Worm (Caenorhabditis elegans): ENCODE data around the gene H12C20.7.
A peak's percentile ranks its signal among the peaks of the same experiment; 100 is the strongest.

The H12C20.7 gene

DNA sequence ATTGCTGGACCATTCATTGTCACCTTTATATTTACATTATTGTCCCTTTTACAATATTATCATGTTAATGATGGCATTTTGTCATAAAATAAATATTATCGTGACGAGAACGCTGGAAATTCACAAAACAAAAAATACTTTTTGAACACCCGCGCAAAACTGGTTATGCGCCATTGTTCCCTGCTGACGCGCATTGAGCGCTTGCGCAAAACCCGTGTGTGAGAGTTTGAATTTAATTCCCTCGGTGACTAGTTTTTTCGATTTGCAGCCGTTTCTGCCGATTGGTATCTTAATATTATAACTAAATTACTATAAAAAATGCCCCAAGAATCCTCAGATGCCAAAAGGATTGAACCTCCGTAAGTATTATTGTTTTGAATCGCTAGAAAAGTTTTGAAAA is 51.3 kb downstream of the H12C20.7 start, which contains the start of gene pafo-1:
Gene pafo-1 (plus strand): TSS at position 256 of the 400 bp plus-strand sequence.
- TF ChIP-seq dsc-1 (tag; optimal IDR thresholded peaks at IDR 0.05), result peak; percentile 94
- peak; percentile 62 for TF ChIP-seq pax-3 (tag; optimal IDR thresholded peaks at IDR 0.05)
- TF ChIP-seq unc-98 (GFP tag; IDR thresholded peaks at IDR 0.05), result no peak
- peak; percentile 68 for TF ChIP-seq lir-3 (tag; optimal IDR thresholded peaks at IDR 0.05; ENCODE audit: poor library complexity)
- peak; percentile 90 for TF ChIP-seq swsn-7 (tag; optimal IDR thresholded peaks at IDR 0.05)
- no peak for TF ChIP-seq nhr-84 (tag; optimal IDR thresholded peaks at IDR 0.05)
- peak; percentile 87 for TF ChIP-seq lin-13 (GFP tag; optimal IDR thresholded peaks at IDR 0.05)
- TF ChIP-seq lin-39 (tag; optimal IDR thresholded peaks at IDR 0.05), result peak; percentile 91
- peak; percentile 60 for TF ChIP-seq nhr-77 (tag; optimal IDR thresholded peaks at IDR 0.05)
- TF ChIP-seq nhr-90 (tag; optimal IDR thresholded peaks at IDR 0.05; ENCODE audit: poor library complexity), result peak; percentile 93
- TF ChIP-seq blmp-1 (tag; optimal IDR thresholded peaks at IDR 0.05), result peak; percentile 84
- TF ChIP-seq nhr-19 (GFP tag; conservative IDR thresholded peaks at IDR 0.05), result peak; percentile 92
- peak; percentile 95 for TF ChIP-seq rnt-1 (tag; optimal IDR thresholded peaks at IDR 0.05)
- no peak for TF ChIP-seq sptf-1 (tag; optimal IDR thresholded peaks at IDR 0.05)
- peak; percentile 28 for TF ChIP-seq fkh-4 (tag; optimal IDR thresholded peaks at IDR 0.05; ENCODE audit: borderline replicate concordance)
- peak; percentile 85 for TF ChIP-seq irx-1 (tag; optimal IDR thresholded peaks at IDR 0.05)
- peak; percentile 91 to 92 for TF ChIP-seq lsy-2 (tag; optimal IDR thresholded peaks at IDR 0.05)
- TF ChIP-seq lin-35 (GFP tag; optimal IDR thresholded peaks at IDR 0.05), result peak; percentile 99
- peak; percentile 92 for TF ChIP-seq tbx-2 (tag; optimal IDR thresholded peaks at IDR 0.05)
- peak; percentile 92 for TF ChIP-seq snu-23 (GFP tag; optimal IDR thresholded peaks at IDR 0.05)
- TF ChIP-seq mef-2 (tag; optimal IDR thresholded peaks at IDR 0.05), result peak; percentile 65
- TF ChIP-seq ceh-63 (GFP tag; optimal IDR thresholded peaks at IDR 0.05), result no peak
- TF ChIP-seq egl-13 (tag; optimal IDR thresholded peaks at IDR 0.05), result peak; percentile 77
- no peak for TF ChIP-seq pqm-1 (tag; optimal IDR thresholded peaks at IDR 0.05)
- peak in 1 of 2 experiments; percentile 79 for TF ChIP-seq ztf-11 (tag; optimal IDR thresholded peaks at IDR 0.05)
- peak; percentile 93 for TF ChIP-seq grh-1 (GFP tag; IDR thresholded peaks at IDR 0.05)
- no peak for TF ChIP-seq hlh-4 (tag; optimal IDR thresholded peaks at IDR 0.05)
- peak; percentile 90 for TF ChIP-seq xbp-1 (tag; optimal IDR thresholded peaks at IDR 0.05)
- TF ChIP-seq mep-1 (tag; optimal IDR thresholded peaks at IDR 0.05), result peak; percentile 95
- no peak for TF ChIP-seq ets-5 (GFP tag; IDR thresholded peaks at IDR 0.05)
- peak in 1 of 2 experiments; percentile 78 for TF ChIP-seq mdl-1 (tag; optimal IDR thresholded peaks at IDR 0.05)
- no peak for TF ChIP-seq nhr-12 (tag; optimal IDR thresholded peaks at IDR 0.05)
- peak; percentile 13 for TF ChIP-seq pag-3 (tag; optimal IDR thresholded peaks at IDR 0.05; ENCODE audit: borderline replicate concordance, insufficient read depth)
- TF ChIP-seq nhr-47 (tag; optimal IDR thresholded peaks at IDR 0.05), result peak; percentile 95
- peak; percentile 43 for TF ChIP-seq nhr-76 (tag; optimal IDR thresholded peaks at IDR 0.05)
- TF ChIP-seq nhr-237 (tag; optimal IDR thresholded peaks at IDR 0.05), result peak; percentile 35
- TF ChIP-seq C04F5.9 (tag; optimal IDR thresholded peaks at IDR 0.05), result peak; percentile 58
- TF ChIP-seq ceh-82 (tag; optimal IDR thresholded peaks at IDR 0.05), result peak; percentile 80 to 93 (median 92)
- no peak for TF ChIP-seq unc-62 (GFP tag; optimal IDR thresholded peaks at IDR 0.05)
- TF ChIP-seq ama-1 (optimal IDR thresholded peaks at IDR 0.05), result peak; percentile 13
- peak; percentile 81 for TF ChIP-seq nhr-11 (tag; optimal IDR thresholded peaks at IDR 0.05)
- no peak for TF ChIP-seq nhr-28 (tag; optimal IDR thresholded peaks at IDR 0.05)
- peak; percentile 47 for TF ChIP-seq efl-3 (GFP tag; optimal IDR thresholded peaks at IDR 0.05)
- TF ChIP-seq unc-30 (tag; optimal IDR thresholded peaks at IDR 0.05), result no peak
- TF ChIP-seq zag-1 (tag; optimal IDR thresholded peaks at IDR 0.05), result no peak
- peak; percentile 79 for TF ChIP-seq sup-37 (GFP tag; optimal IDR thresholded peaks at IDR 0.05)
- peak; percentile 84 for TF ChIP-seq fos-1 (tag; optimal IDR thresholded peaks at IDR 0.05)
- peak; percentile 87 for TF ChIP-seq aly-2 (tag; optimal IDR thresholded peaks at IDR 0.05)
- TF ChIP-seq egl-27 (tag; optimal IDR thresholded peaks at IDR 0.05), result peak in 1 of 2 experiments; percentile 43
- peak; percentile 67 for TF ChIP-seq F16B12.6 (tag; optimal IDR thresholded peaks at IDR 0.05)
- TF ChIP-seq isw-1 (GFP tag; IDR thresholded peaks at IDR 0.05), result peak; percentile 89
- TF ChIP-seq hpl-2 (GFP tag; optimal IDR thresholded peaks at IDR 0.05), result no peak
- TF ChIP-seq ceh-8 (GFP tag; optimal IDR thresholded peaks at IDR 0.05), result peak; percentile 92
- TF ChIP-seq aha-1 (tag; optimal IDR thresholded peaks at IDR 0.05), result peak; percentile 56

All from whole organism, L1 larva.